Fruit fly (Drosophila melanogaster): ENCODE measurements around the gene Galk.

Galk gene

DNA sequence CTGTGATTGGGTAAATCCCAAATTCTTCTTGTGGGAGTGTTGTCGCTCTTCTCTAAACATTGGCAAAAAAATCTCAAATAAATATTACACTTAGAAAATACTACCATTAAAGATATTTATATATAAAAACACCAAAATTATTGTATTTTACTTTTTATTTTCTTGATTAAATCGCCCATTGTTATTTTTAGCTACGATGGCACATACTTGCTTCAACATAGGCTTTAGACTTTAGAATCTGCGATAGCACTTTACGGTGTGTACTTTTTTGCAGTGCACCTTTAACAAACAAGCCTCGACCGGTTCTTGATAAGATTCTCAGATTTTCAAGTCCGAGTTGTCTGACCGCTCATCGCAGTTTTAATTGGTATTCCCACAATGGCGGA, 31.2 kb downstream of the Galk start, which contains the start of gene GNBP3 (continued):
- TF ChIP-seq hbn (GFP tag; IDR thresholded peaks at IDR 0.05; ENCODE audit: partially characterized antibody) = no peak
- TF ChIP-seq CG7839 (tag; optimal IDR thresholded peaks at IDR 0.05) = peak; percentile 67
- TF ChIP-seq CG10543 (GFP tag; optimal IDR thresholded peaks at IDR 0.05) = peak; percentile 56
- peak; percentile 62 for TF ChIP-seq CG30403 (GFP tag; optimal IDR thresholded peaks at IDR 0.05)
- 0 out of 2 replicates have a peak, but pooled peaks have one; percentile 11 for TF ChIP-seq NFAT (GFP tag; IDR thresholded peaks at IDR 0.05)
- TF ChIP-seq CG6654 (GFP tag; optimal IDR thresholded peaks at IDR 0.05) = peak; percentile 32
- TF ChIP-seq CG8290 (GFP tag; optimal IDR thresholded peaks at IDR 0.05) = peak; percentile 63
- TF ChIP-seq CG8290 (tag; optimal IDR thresholded peaks at IDR 0.05) = no peak
- peak; percentile 51 for TF ChIP-seq Nf-YB (GFP tag; optimal IDR thresholded peaks at IDR 0.05)
- no peak for TF ChIP-seq CG16863 (GFP tag; optimal IDR thresholded peaks at IDR 0.05)
- peak; percentile 60; the same call in 2 of the 3 replicates for TF ChIP-seq zfh1 (GFP tag; IDR thresholded peaks at IDR 0.05)
- TF ChIP-seq bcd (GFP tag; optimal IDR thresholded peaks at IDR 0.05) = peak; percentile 67
- peak; percentile 28 for TF ChIP-seq kni (GFP tag; optimal IDR thresholded peaks at IDR 0.05)
- peak; percentile 53; the same call in 1 of the 2 replicates for TF ChIP-seq CG6689 (GFP tag; IDR thresholded peaks at IDR 0.05)
- peak; percentile 31 to 38 for TF ChIP-seq dpn (GFP tag; optimal IDR thresholded peaks at IDR 0.05)
- TF ChIP-seq cwo (GFP tag; optimal IDR thresholded peaks at IDR 0.05) = peak; percentile 33
- peak; percentile 65 for TF ChIP-seq croc (GFP tag; conservative IDR thresholded peaks at IDR 0.05)
- peak; percentile 41 for TF ChIP-seq CG6854 (GFP tag; optimal IDR thresholded peaks at IDR 0.05)
- peak; percentile 66 for TF ChIP-seq CG18262 (tag; optimal IDR thresholded peaks at IDR 0.05)
- TF ChIP-seq CG5245 (GFP tag; optimal IDR thresholded peaks at IDR 0.05) = peak; percentile 69
- TF ChIP-seq Fer2 (tag; optimal IDR thresholded peaks at IDR 0.05) = peak; percentile 34
- TF ChIP-seq E2f1 (GFP tag; IDR thresholded peaks at IDR 0.05) = no peak
- peak; percentile 81 for TF ChIP-seq CG10267 (tag; optimal IDR thresholded peaks at IDR 0.05)
- TF ChIP-seq fd96Cb (tag; optimal IDR thresholded peaks at IDR 0.05) = peak; percentile 51
- peak; percentile 17 for TF ChIP-seq Usf (GFP tag; optimal IDR thresholded peaks at IDR 0.05)
- TF ChIP-seq run (tag; optimal IDR thresholded peaks at IDR 0.05) = no peak
- TF ChIP-seq Sox100B (GFP tag; optimal IDR thresholded peaks at IDR 0.05) = peak; percentile 82
- TF ChIP-seq lov (optimal IDR thresholded peaks at IDR 0.05) = no peak
- 0 out of 3 replicates have a peak, but pooled peaks have one; percentile 26 for TF ChIP-seq lov (GFP tag; IDR thresholded peaks at IDR 0.05)
- TF ChIP-seq bsh (GFP tag; optimal IDR thresholded peaks at IDR 0.05) = peak; percentile 70 to 87
- TF ChIP-seq CG32532 (GFP tag; IDR thresholded peaks at IDR 0.05) = peak; percentile 69
- TF ChIP-seq Med (GFP tag) = peak; percentile 78
- TF ChIP-seq sc (optimal IDR thresholded peaks at IDR 0.05) = no peak
- peak; percentile 7 for TF ChIP-seq sc (GFP tag; optimal IDR thresholded peaks at IDR 0.05)
- peak; percentile 33 for TF ChIP-seq CG9797 (GFP tag; optimal IDR thresholded peaks at IDR 0.05)
- TF ChIP-seq lbe (GFP tag; optimal IDR thresholded peaks at IDR 0.05) = peak; percentile 96
- TF ChIP-seq zfh2 (GFP tag; optimal IDR thresholded peaks at IDR 0.05) = peak; percentile 19
- TF ChIP-seq dmrt11E (tag; optimal IDR thresholded peaks at IDR 0.05) = peak; percentile 59
- peak; percentile 88 for TF ChIP-seq CG18599 (GFP tag; optimal IDR thresholded peaks at IDR 0.05)
- TF ChIP-seq CG11696 (GFP tag; IDR thresholded peaks at IDR 0.05) = no peak
- no peak for TF ChIP-seq CG2889 (GFP tag; IDR thresholded peaks at IDR 0.05)
- TF ChIP-seq Sry-β (GFP tag; optimal IDR thresholded peaks at IDR 0.05) = peak; percentile 11
- peak; percentile 19; the same call in 1 of the 2 replicates for TF ChIP-seq cas (GFP tag; IDR thresholded peaks at IDR 0.05)
- TF ChIP-seq tap (tag; optimal IDR thresholded peaks at IDR 0.05) = peak; percentile 67
- TF ChIP-seq sqz (GFP tag; optimal IDR thresholded peaks at IDR 0.05) = peak; percentile 65
- TF ChIP-seq CG4820 (GFP tag; optimal IDR thresholded peaks at IDR 0.05) = peak; percentile 76
